Worm (Caenorhabditis elegans): ENCODE results near the gene rbc-2.

ce11 chrIII:2507938-2508337 is 20.6 kb downstream of the rbc-2 start, which contains the start of gene Y54F10AM.8:
- TF ChIP-seq snpc-4 (GFP tag; optimal IDR thresholded peaks at IDR 0.05) (no peak), snpc-4 (tag; optimal IDR thresholded peaks at IDR 0.05) (peak in 1 of 4 experiments; percentile 45), lin-40 (tag; optimal IDR thresholded peaks at IDR 0.05) (no peak)
